Fruit fly (Drosophila melanogaster): ENCODE data around the gene CG31673.

Gene CG31673

dm6 chr2L:20821249-20822024 is 8.0 kb upstream of the CG31673 start (continued):
- TF ChIP-seq gfzf (GFP tag; optimal IDR thresholded peaks at IDR 0.05) = no peak
- TF ChIP-seq CG3726 (GFP tag; IDR thresholded peaks at IDR 0.05) = no peak
- no peak for TF ChIP-seq CG17568 (GFP tag; optimal IDR thresholded peaks at IDR 0.05)
- TF ChIP-seq CG7556 (GFP tag; optimal IDR thresholded peaks at IDR 0.05) = no peak
- TF ChIP-seq Hr78 (GFP tag; optimal IDR thresholded peaks at IDR 0.05) = no peak
- no peak for TF ChIP-seq dati (GFP tag; IDR thresholded peaks at IDR 0.05)
- TF ChIP-seq zfh2 (GFP tag; optimal IDR thresholded peaks at IDR 0.05) = no peak
- TF ChIP-seq CG11723 (GFP tag; optimal IDR thresholded peaks at IDR 0.05) = no peak
- no peak for TF ChIP-seq CG2120 (GFP tag; optimal IDR thresholded peaks at IDR 0.05)
- TF ChIP-seq CG34224 (GFP tag; IDR thresholded peaks at IDR 0.05; ENCODE audit: partially characterized antibody) = no peak; the same call in 2 of the 3 replicates
- TF ChIP-seq zf30C (GFP tag; optimal IDR thresholded peaks at IDR 0.05) = no peak
- no peak for TF ChIP-seq Mrtf (GFP tag; IDR thresholded peaks at IDR 0.05)
- TF ChIP-seq CG14667 (GFP tag; IDR thresholded peaks at IDR 0.05) = no peak
- TF ChIP-seq CG7786 (GFP tag; optimal IDR thresholded peaks at IDR 0.05) = no peak
- TF ChIP-seq cwo (GFP tag; optimal IDR thresholded peaks at IDR 0.05) = peak; percentile 5
- TF ChIP-seq Sry-δ (GFP tag; optimal IDR thresholded peaks at IDR 0.05) = no peak
- peak; percentile 24 for TF ChIP-seq CG4424 (GFP tag; optimal IDR thresholded peaks at IDR 0.05)
- TF ChIP-seq Oli (tag; optimal IDR thresholded peaks at IDR 0.05) = no peak
- peak; percentile 27; the same call in 1 of the 2 replicates for TF ChIP-seq CG31441 (GFP tag; IDR thresholded peaks at IDR 0.05)
- peak; percentile 69; the same call in 1 of the 3 replicates for TF ChIP-seq so (GFP tag; IDR thresholded peaks at IDR 0.05)
- TF ChIP-seq HLH54F (GFP tag; optimal IDR thresholded peaks at IDR 0.05) = no peak
- no peak for TF ChIP-seq exex (tag; optimal IDR thresholded peaks at IDR 0.05)
- TF ChIP-seq mirr (GFP tag; optimal IDR thresholded peaks at IDR 0.05) = no peak
- no peak for TF ChIP-seq croc (GFP tag; conservative IDR thresholded peaks at IDR 0.05)
- TF ChIP-seq luna (GFP tag; optimal IDR thresholded peaks at IDR 0.05) = no peak
- TF ChIP-seq chm (GFP tag; IDR thresholded peaks at IDR 0.05) = no peak; the same call in 1 of the 2 replicates
- no peak for TF ChIP-seq Atf-2 (GFP tag; optimal IDR thresholded peaks at IDR 0.05)
- no peak for TF ChIP-seq chn (GFP tag; optimal IDR thresholded peaks at IDR 0.05)
- no peak; the same call in 1 of the 2 replicates for TF ChIP-seq cas (GFP tag; IDR thresholded peaks at IDR 0.05)
- 0 out of 3 replicates have a peak, but pooled peaks have one; percentile 27 for TF ChIP-seq dysf (GFP tag; IDR thresholded peaks at IDR 0.05)
- TF ChIP-seq B-H1 (GFP tag; IDR thresholded peaks at IDR 0.05) = no peak; the same call in 2 of the 3 replicates
- no peak for TF ChIP-seq CG9817 (tag; optimal IDR thresholded peaks at IDR 0.05)
- TF ChIP-seq sima (GFP tag; optimal IDR thresholded peaks at IDR 0.05) = no peak
- no peak; the same call in 2 of the 3 replicates for TF ChIP-seq zfh1 (GFP tag; IDR thresholded peaks at IDR 0.05)
- TF ChIP-seq maf-S (GFP tag; optimal IDR thresholded peaks at IDR 0.05) = no peak
- TF ChIP-seq shn (GFP tag; optimal IDR thresholded peaks at IDR 0.05) = no peak
- TF ChIP-seq Kr (GFP tag; optimal IDR thresholded peaks at IDR 0.05) = peak; percentile 50
- TF ChIP-seq ATbp (GFP tag; optimal IDR thresholded peaks at IDR 0.05) = no peak
- no peak for TF ChIP-seq MESR4 (GFP tag; optimal IDR thresholded peaks at IDR 0.05)
- TF ChIP-seq CG3847 (GFP tag; IDR thresholded peaks at IDR 0.05) = peak; percentile 30; the same call in 1 of the 2 replicates
- TF ChIP-seq Ssrp (tag; optimal IDR thresholded peaks at IDR 0.05) = no peak
- TF ChIP-seq CG32767 (GFP tag; IDR thresholded peaks at IDR 0.05) = no peak
- no peak for TF ChIP-seq CkIIα-i1 (GFP tag; IDR thresholded peaks at IDR 0.05)
- peak; percentile 94 for TF ChIP-seq CG12769 (tag; optimal IDR thresholded peaks at IDR 0.05)
- TF ChIP-seq crp (GFP tag; optimal IDR thresholded peaks at IDR 0.05) = no peak
- TF ChIP-seq Opbp (GFP tag; IDR thresholded peaks at IDR 0.05; ENCODE audit: partially characterized antibody) = peak; percentile 48; the same call in 1 of the 3 replicates
- no peak for TF ChIP-seq ac (GFP tag; optimal IDR thresholded peaks at IDR 0.05)
- TF ChIP-seq usp (GFP tag; optimal IDR thresholded peaks at IDR 0.05) = no peak
- TF ChIP-seq ken (GFP tag; IDR thresholded peaks at IDR 0.05) = no peak
- no peak for TF ChIP-seq Bteb2 (GFP tag; optimal IDR thresholded peaks at IDR 0.05)

All from whole organism, embryonic.